Worm (Caenorhabditis elegans) whole organism, L2 larva: ENCODE data around the gene F35G2.3.

Experiments
- C34F6.9 ChIP-seq: fragments of 150-350 bp; optimal IDR thresholded peaks from 2 replicates; lab custom pipeline; 2014; ENCODE audit warnings: missing biosample characterization, missing genetic modification characterization
- F13H6.1 ChIP-seq: sonication (generic microtip); optimal IDR thresholded peaks from 2 replicates; lab custom pipeline; 2016; ENCODE audit warnings: missing genetic modification characterization, missing compliant biosample characterization
- R02D3.7 ChIP-seq: fragments of 150-350 bp; optimal IDR thresholded peaks from 2 replicates; lab custom pipeline; 2014; ENCODE audit warnings: missing biosample characterization, missing genetic modification characterization
- Y55F3AM.14 ChIP-seq: fragments of 200-800 bp; sonication (Bioruptor generic); optimal IDR thresholded peaks from 2 replicates; lab custom pipeline; 2018; ENCODE audit warnings: mild to moderate bottlenecking, missing genetic modification characterization, missing compliant biosample characterization
- ama-1 ChIP-seq: fragments of 150-350 bp; optimal IDR thresholded peaks from 2 replicates; lab custom pipeline; 2018; ENCODE audit warnings: inconsistent platforms
- blmp-1 ChIP-seq: sonication (generic microtip); optimal IDR thresholded peaks from 2 replicates; lab custom pipeline; 2017; ENCODE audit warnings: missing genetic modification characterization, mild to moderate bottlenecking, missing compliant biosample characterization, antibody characterized with exemption, moderate library complexity; ENCODE audit not compliant: insufficient read depth
- ceh-16 ChIP-seq: fragments of 150-350 bp; optimal IDR thresholded peaks from 2 replicates; lab custom pipeline; 2014; ENCODE audit warnings: missing biosample characterization, missing genetic modification characterization
- crh-2 ChIP-seq: sonication (generic microtip); optimal IDR thresholded peaks from 2 replicates; lab custom pipeline; 2017; ENCODE audit warnings: missing biosample characterization, missing genetic modification characterization
- dmd-4 ChIP-seq: sonication (generic microtip); optimal IDR thresholded peaks from 2 replicates; lab custom pipeline; 2017; ENCODE audit warnings: missing biosample characterization, missing genetic modification characterization
- elt-1 ChIP-seq: fragments of 150-350 bp; optimal IDR thresholded peaks from 2 replicates; lab custom pipeline; 2014; ENCODE audit warnings: missing biosample characterization, missing genetic modification characterization
- elt-3 ChIP-seq: sonication (generic microtip); optimal IDR thresholded peaks from 2 replicates; lab custom pipeline; 2017; ENCODE audit warnings: missing biosample characterization, missing genetic modification characterization
- fos-1 ChIP-seq: fragments of 150-350 bp; optimal IDR thresholded peaks from 2 replicates; lab custom pipeline; 2014; ENCODE audit warnings: missing biosample characterization, missing genetic modification characterization
- gmeb-1 ChIP-seq: fragments of 150-350 bp; optimal IDR thresholded peaks from 2 replicates; lab custom pipeline; 2014; ENCODE audit warnings: missing biosample characterization, missing genetic modification characterization
- lin-11 ChIP-seq: fragments of 150-350 bp; sonication (generic microtip); optimal IDR thresholded peaks from 2 replicates; lab custom pipeline; 2014; ENCODE audit warnings: missing biosample characterization, missing genetic modification characterization, inconsistent platforms, mixed read lengths
- lin-13 ChIP-seq: fragments of 150-350 bp; optimal IDR thresholded peaks from 2 replicates; lab custom pipeline; 2014; ENCODE audit warnings: missing biosample characterization, missing genetic modification reagents, missing genetic modification characterization
- lin-39 ChIP-seq: fragments of 150-350 bp; optimal IDR thresholded peaks from 2 replicates; lab custom pipeline; 2014; ENCODE audit warnings: missing biosample characterization, missing genetic modification reagents, missing genetic modification characterization
- mab-5 ChIP-seq: fragments of 150-350 bp; optimal IDR thresholded peaks from 2 replicates; lab custom pipeline; 2014; ENCODE audit warnings: missing biosample characterization, missing genetic modification characterization
- mbf-1 ChIP-seq: sonication (generic microtip); optimal IDR thresholded peaks from 2 replicates; lab custom pipeline; 2017; ENCODE audit warnings: missing biosample characterization, missing genetic modification characterization
- mdl-1 ChIP-seq, 2 experiments: fragments of 150-350 bp in 1 of 2; sonication (generic microtip) in 1 of 2; optimal IDR thresholded peaks; 2 replicates each; lab custom pipeline; 2017; ENCODE audit warnings: missing biosample characterization in 2 of 2, missing genetic modification characterization in 2 of 2
- nhr-12 ChIP-seq: fragments of 150-350 bp; optimal IDR thresholded peaks from 2 replicates; lab custom pipeline; 2014; ENCODE audit warnings: missing biosample characterization, missing genetic modification characterization
- nhr-129 ChIP-seq: fragments of 150-350 bp; optimal IDR thresholded peaks from 2 replicates; lab custom pipeline; 2014; ENCODE audit warnings: missing biosample characterization, missing genetic modification characterization
- nhr-21 ChIP-seq: fragments of 150-350 bp; optimal IDR thresholded peaks from 2 replicates; lab custom pipeline; 2014; ENCODE audit warnings: missing biosample characterization, missing genetic modification characterization
- nhr-23 ChIP-seq: fragments of 150-350 bp; optimal IDR thresholded peaks from 2 replicates; lab custom pipeline; 2014; ENCODE audit warnings: missing biosample characterization, missing genetic modification reagents, missing genetic modification characterization
- nhr-25 ChIP-seq: fragments of 150-350 bp; sonication (generic microtip); optimal IDR thresholded peaks from 3 replicates; lab custom pipeline; 2014; ENCODE audit warnings: missing biosample characterization, missing genetic modification characterization
- nhr-6 ChIP-seq: fragments of 150-350 bp; optimal IDR thresholded peaks from 2 replicates; lab custom pipeline; 2014; ENCODE audit warnings: missing biosample characterization, missing genetic modification characterization
- nhr-77 ChIP-seq: fragments of 150-350 bp; optimal IDR thresholded peaks from 2 replicates; lab custom pipeline; 2014; ENCODE audit warnings: missing biosample characterization, missing genetic modification characterization
- peb-1 ChIP-seq: fragments of 150-350 bp; optimal IDR thresholded peaks from 2 replicates; lab custom pipeline; 2014; ENCODE audit warnings: missing biosample characterization, missing genetic modification characterization
- sem-4 ChIP-seq: fragments of 150-350 bp; optimal IDR thresholded peaks from 2 replicates; lab custom pipeline; 2014; ENCODE audit warnings: missing biosample characterization, missing genetic modification reagents, missing genetic modification characterization
- sma-3 ChIP-seq: sonication (generic microtip); optimal IDR thresholded peaks from 2 replicates; lab custom pipeline; 2016; ENCODE audit warnings: missing genetic modification reagents, missing genetic modification characterization, missing compliant biosample characterization
- sma-9 ChIP-seq, 2 experiments: fragments of 150-350 bp in 1 of 2; sonication (generic microtip) in 1 of 2; optimal IDR thresholded peaks; 2 replicates each; lab custom pipeline; 2014 to 2016; ENCODE audit warnings: missing genetic modification characterization in 2 of 2, mild to moderate bottlenecking in 1 of 2, missing biosample characterization in 1 of 2, missing compliant biosample characterization in 1 of 2, missing genetic modification reagents in 1 of 2, moderate library complexity in 1 of 2
- snpc-4 ChIP-seq: fragments of 150-350 bp; optimal IDR thresholded peaks from 2 replicates; lab custom pipeline; 2014; ENCODE audit warnings: missing biosample characterization, missing genetic modification characterization
- unc-55 ChIP-seq: fragments of 150-350 bp; sonication (generic microtip); optimal IDR thresholded peaks from 3 replicates; lab custom pipeline; 2014; ENCODE audit warnings: missing biosample characterization, missing genetic modification reagents, missing genetic modification characterization
- unc-62 ChIP-seq: fragments of 150-350 bp; optimal IDR thresholded peaks from 2 replicates; lab custom pipeline; 2014; ENCODE audit warnings: missing biosample characterization, missing genetic modification reagents, missing genetic modification characterization
- zag-1 ChIP-seq: fragments of 150-350 bp; optimal IDR thresholded peaks from 2 replicates; lab custom pipeline; 2014; ENCODE audit warnings: missing biosample characterization, missing genetic modification characterization
- ztf-1 ChIP-seq: fragments of 200-800 bp; sonication (Bioruptor generic); conservative IDR thresholded peaks from 2 replicates; pipeline ENCODE4 v1.3.6; 2022; ENCODE audit warnings: missing genetic modification characterization, missing compliant biosample characterization
- ztf-4 ChIP-seq: fragments of 150-350 bp; optimal IDR thresholded peaks from 2 replicates; lab custom pipeline; 2014; ENCODE audit warnings: missing biosample characterization, missing genetic modification characterization

Gene F35G2.3

DNA sequence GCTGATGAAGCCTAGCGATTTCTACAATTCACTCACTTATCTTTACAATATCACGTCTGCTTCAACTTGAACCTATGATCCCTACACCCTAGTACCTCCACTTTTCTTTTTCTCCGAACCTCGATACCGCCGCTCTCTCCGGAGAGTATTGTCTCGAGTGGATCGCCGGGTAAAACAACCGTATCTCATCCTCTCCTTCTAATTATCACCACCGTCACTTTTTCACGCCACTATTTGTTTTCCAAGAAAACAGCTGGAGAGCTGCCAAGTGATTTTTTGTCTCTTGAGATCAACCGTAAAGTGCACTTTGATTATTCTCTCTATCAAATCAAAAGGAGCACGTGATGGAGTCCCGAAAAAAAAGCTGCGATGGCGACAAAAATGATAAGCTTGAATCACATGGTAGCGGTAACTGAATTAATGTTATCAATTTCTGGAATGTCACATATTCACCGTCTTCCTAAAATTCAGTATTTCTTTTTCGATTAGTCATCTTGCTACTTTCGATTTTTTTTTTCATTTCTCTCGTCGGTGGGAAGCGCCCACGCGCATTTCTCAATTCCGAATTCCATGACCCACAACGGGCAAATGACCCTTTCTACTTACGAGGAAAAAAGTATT lies 9.8 kb upstream of the F35G2.3 start:
- TF ChIP-seq ama-1 (lab: Kevin White, UChicago) (no peak), Y55F3AM.14 (GFP tag; lab: Kevin White, UChicago) (no peak), nhr-12 (tag; lab: Kevin White, UChicago) (no peak), blmp-1 (no peak), nhr-77 (tag; lab: Kevin White, UChicago) (no peak), F13H6.1 (tag; lab: Kevin White, UChicago) (peak; percentile 59), nhr-23 (tag; lab: Kevin White, UChicago) (no peak), sma-9 (GFP tag; optimal IDR thresholded peaks at IDR 0.05; lab: Kevin White, UChicago) (peak; percentile 59), sma-9 (tag; optimal IDR thresholded peaks at IDR 0.05; lab: Kevin White, UChicago) (no peak), fos-1 (tag; lab: Kevin White, UChicago) (peak; percentile 17), peb-1 (no peak), nhr-25 (tag; lab: Kevin White, UChicago) (no peak), crh-2 (tag; lab: Kevin White, UChicago) (peak; percentile 9), nhr-129 (tag; lab: Kevin White, UChicago) (peak; percentile 28), snpc-4 (tag; lab: Kevin White, UChicago) (no peak), ceh-16 (tag; lab: Kevin White, UChicago) (no peak), nhr-6 (no peak), C34F6.9 (tag; lab: Kevin White, UChicago) (no peak), lin-13 (no peak), mbf-1 (no peak), unc-62 (GFP tag; lab: Kevin White, UChicago) (no peak), mab-5 (no peak), mdl-1 (tag; optimal IDR thresholded peaks at IDR 0.05; lab: Kevin White, UChicago) (no peak), ztf-4 (no peak)

ce11 chrIV:12200812-12201211 lies 8.6 kb upstream of the F35G2.3 start:
- no peak for TF ChIP-seq ceh-16 (tag; lab: Kevin White, UChicago)
- TF ChIP-seq nhr-21 (tag; lab: Kevin White, UChicago) = no peak
- TF ChIP-seq gmeb-1 (tag; lab: Kevin White, UChicago) = no peak
- TF ChIP-seq nhr-129 (tag; lab: Kevin White, UChicago) = peak; percentile 65
- TF ChIP-seq dmd-4 (tag; lab: Kevin White, UChicago) = no peak
- no peak for TF ChIP-seq nhr-25 (tag; lab: Kevin White, UChicago)
- no peak for TF ChIP-seq fos-1 (tag; lab: Kevin White, UChicago)
- no peak for TF ChIP-seq snpc-4 (tag; lab: Kevin White, UChicago)
- TF ChIP-seq mab-5 = no peak
- peak; percentile 77 for TF ChIP-seq F13H6.1 (tag; lab: Kevin White, UChicago)
- TF ChIP-seq blmp-1 = no peak
- TF ChIP-seq nhr-6 = no peak
- TF ChIP-seq zag-1 (tag; lab: Kevin White, UChicago) = no peak
- TF ChIP-seq ztf-4 = no peak
- no peak for TF ChIP-seq nhr-12 (tag; lab: Kevin White, UChicago)
- TF ChIP-seq, all 48 proteins: peak for 2

DNA sequence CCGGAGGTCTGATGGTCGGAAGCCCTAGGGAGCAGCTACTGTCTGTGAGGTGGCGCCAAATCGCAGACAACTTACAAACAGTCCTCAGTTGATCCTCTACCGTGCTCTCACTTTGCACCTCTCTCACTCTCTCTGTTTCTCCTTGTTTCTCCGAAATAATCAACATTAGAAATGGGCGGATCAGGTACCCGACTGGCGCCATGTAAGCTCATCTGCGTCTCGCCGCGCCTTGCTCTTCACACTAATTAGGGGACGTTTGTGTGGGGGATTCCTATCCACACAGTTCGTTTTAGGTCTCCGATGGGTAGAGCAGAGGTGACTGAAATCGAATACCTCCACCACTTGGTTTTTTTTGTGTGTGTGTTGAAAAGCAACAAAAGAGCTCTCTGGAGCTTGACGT lies 7.4 kb upstream of the F35G2.3 start:
- TF ChIP-seq sem-4 (tag; lab: Kevin White, UChicago) (no peak), elt-1 (tag; lab: Kevin White, UChicago) (no peak), nhr-21 (tag; lab: Kevin White, UChicago) (no peak), lin-39 (tag; lab: Kevin White, UChicago) (no peak), peb-1 (no peak), C34F6.9 (tag; lab: Kevin White, UChicago) (no peak), mbf-1 (no peak), nhr-129 (tag; lab: Kevin White, UChicago) (peak; percentile 29), nhr-23 (tag; lab: Kevin White, UChicago) (no peak), crh-2 (tag; lab: Kevin White, UChicago) (no peak), ama-1 (lab: Kevin White, UChicago) (no peak), gmeb-1 (tag; lab: Kevin White, UChicago) (no peak), sma-3 (GFP tag; lab: Kevin White, UChicago) (no peak), F13H6.1 (tag; lab: Kevin White, UChicago) (peak; percentile 53), R02D3.7 (tag; lab: Kevin White, UChicago) (no peak), lin-13 (no peak), ztf-1 (no peak), zag-1 (tag; lab: Kevin White, UChicago) (no peak), mab-5 (no peak), elt-3 (tag; lab: Kevin White, UChicago) (no peak), ztf-4 (no peak), unc-55 (GFP tag; lab: Kevin White, UChicago) (no peak), sma-9 (GFP tag; optimal IDR thresholded peaks at IDR 0.05; lab: Kevin White, UChicago) (peak; percentile 23), sma-9 (tag; optimal IDR thresholded peaks at IDR 0.05; lab: Kevin White, UChicago) (no peak), lin-11 (no peak), mdl-1 (tag; optimal IDR thresholded peaks at IDR 0.05; lab: Kevin White, UChicago) (no peak)
